Worm (Caenorhabditis elegans): ENCODE results near the gene F35H12.6.

DNA sequence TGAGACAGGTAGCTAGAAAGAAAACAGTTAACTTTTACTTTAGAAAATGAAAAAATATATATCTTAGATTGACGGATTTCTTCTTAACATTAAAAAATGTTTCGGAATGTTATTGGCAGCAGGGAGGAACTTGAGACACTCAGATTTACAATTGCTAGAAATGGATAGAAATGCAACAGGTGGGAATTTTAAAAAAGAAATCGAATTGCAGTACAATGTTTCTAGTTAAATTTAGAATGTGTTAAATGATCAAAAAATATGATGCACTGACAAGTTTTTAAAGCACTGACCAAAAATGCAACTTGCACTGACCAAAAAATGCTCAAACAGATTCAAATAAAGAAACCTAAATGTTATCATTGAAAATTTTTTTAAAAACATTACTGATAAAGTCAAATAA lies 13.0 kb downstream of the F35H12.6 start:
- TF ChIP-seq pha-4 (tag; optimal IDR thresholded peaks at IDR 0.05) (no peak), nhr-12 (tag; optimal IDR thresholded peaks at IDR 0.05) (no peak), nhr-28 (tag; optimal IDR thresholded peaks at IDR 0.05) (no peak), lin-13 (tag; optimal IDR thresholded peaks at IDR 0.05) (no peak), sptf-1 (tag; optimal IDR thresholded peaks at IDR 0.05) (no peak), snpc-4 (tag; optimal IDR thresholded peaks at IDR 0.05) (no peak), ham-2 (GFP tag; optimal IDR thresholded peaks at IDR 0.05) (no peak), hlh-1 (tag; optimal IDR thresholded peaks at IDR 0.05) (no peak), unc-62 (GFP tag; optimal IDR thresholded peaks at IDR 0.05) (no peak)

All from whole organism, mixed stage, embryonic.